Fruit fly (Drosophila melanogaster) whole organism, embryonic: Measurements from ENCODE around the gene Pdcd4.

Experiments used
- ATbp ChIP-seq: fragments of 200-800 bp; sonication (Bioruptor generic); optimal IDR thresholded peaks from 2 replicates; lab custom pipeline; 2017; ENCODE audit warnings: missing biosample characterization, mild to moderate bottlenecking, missing genetic modification characterization, missing genetic modification reagents
- Abd-B ChIP-seq: fragments of 200-800 bp; sonication (Bioruptor generic); optimal IDR thresholded peaks from 2 replicates; lab custom pipeline; 2018; ENCODE audit warnings: missing biosample characterization, mild to moderate bottlenecking, missing genetic modification characterization, moderate library complexity
- CG10462 ChIP-seq: fragments of 200-800 bp; sonication (Bioruptor generic); optimal IDR thresholded peaks from 2 replicates; lab custom pipeline; 2016; ENCODE audit warnings: missing biosample characterization, missing genetic modification characterization
- CG11456 ChIP-seq: fragments of 200-800 bp; sonication (Bioruptor generic); IDR thresholded peaks from 3 replicates; pipeline ENCODE4 v1.3.6; 2022; ENCODE audit warnings: missing biosample characterization, missing genetic modification characterization
- CG11504 ChIP-seq: fragments of 200-800 bp; sonication (Bioruptor generic); optimal IDR thresholded peaks from 3 replicates; lab custom pipeline; 2019; ENCODE audit warnings: missing biosample characterization, mild to moderate bottlenecking, missing genetic modification characterization, moderate library complexity
- CG11696 ChIP-seq: fragments of 200-800 bp; sonication (Bioruptor generic); IDR thresholded peaks from 2 replicates; pipeline ENCODE4 v1.3.6; 2022; ENCODE audit warnings: missing biosample characterization, missing genetic modification characterization
- CG12744 ChIP-seq: fragments of 200-800 bp; sonication (Bioruptor generic); optimal IDR thresholded peaks from 2 replicates; lab custom pipeline; 2016; ENCODE audit warnings: missing biosample characterization, missing genetic modification characterization
- CG13287 ChIP-seq: fragments of 200-800 bp; sonication (Bioruptor generic); IDR thresholded peaks from 2 replicates; pipeline ENCODE4 v1.3.6; 2022; ENCODE audit warnings: missing biosample characterization, missing genetic modification characterization; ENCODE audit not compliant: partially characterized antibody
- CG15073 ChIP-seq: fragments of 200-800 bp; sonication (Bioruptor generic); optimal IDR thresholded peaks from 2 replicates; lab custom pipeline; 2016; ENCODE audit warnings: missing biosample characterization, missing genetic modification characterization
- CG2120 ChIP-seq: fragments of 200-800 bp; sonication (Bioruptor generic); optimal IDR thresholded peaks from 3 replicates; lab custom pipeline; 2016; ENCODE audit warnings: missing biosample characterization, missing genetic modification characterization
- CG30020 ChIP-seq: fragments of 200-800 bp; optimal IDR thresholded peaks from 2 replicates; lab custom pipeline; 2019; ENCODE audit warnings: missing biosample characterization, mild to moderate bottlenecking, missing genetic modification characterization, moderate library complexity
- CG31388 ChIP-seq: fragments of 200-800 bp; sonication (Bioruptor generic); optimal IDR thresholded peaks from 2 replicates; lab custom pipeline; 2016; ENCODE audit warnings: missing biosample characterization, missing genetic modification characterization
- CG31441 ChIP-seq: fragments of 200-800 bp; sonication (Bioruptor generic); IDR thresholded peaks from 2 replicates; pipeline ENCODE4 v1.3.6; 2022; ENCODE audit warnings: missing biosample characterization, missing genetic modification characterization
- CG4282 ChIP-seq: fragments of 200-800 bp; sonication (Bioruptor generic); optimal IDR thresholded peaks from 2 replicates; lab custom pipeline; 2016; ENCODE audit warnings: missing biosample characterization, missing genetic modification characterization
- CG4617 ChIP-seq: fragments of 200-800 bp; sonication (Bioruptor generic); optimal IDR thresholded peaks from 3 replicates; lab custom pipeline; 2016; ENCODE audit warnings: missing biosample characterization, missing genetic modification characterization, borderline replicate concordance
- CG5953 ChIP-seq: fragments of 200-800 bp; sonication (Bioruptor generic); IDR thresholded peaks from 2 replicates; pipeline ENCODE4 v1.3.6; 2022; ENCODE audit warnings: missing biosample characterization, missing genetic modification characterization
- CG6254 ChIP-seq: fragments of 200-800 bp; sonication (Bioruptor generic); optimal IDR thresholded peaks from 3 replicates; lab custom pipeline; 2017; ENCODE audit warnings: mild to moderate bottlenecking, missing biosample characterization, missing genetic modification reagents, missing genetic modification characterization
- CG6654 ChIP-seq: fragments of 200-800 bp; sonication (Bioruptor generic); optimal IDR thresholded peaks from 2 replicates; lab custom pipeline; 2017; ENCODE audit warnings: missing biosample characterization, mild to moderate bottlenecking, missing genetic modification characterization
- CG7839 ChIP-seq: fragments of 200-800 bp; sonication (Bioruptor generic); optimal IDR thresholded peaks from 3 replicates; lab custom pipeline; 2018; ENCODE audit warnings: missing biosample characterization, mild to moderate bottlenecking, missing genetic modification characterization, moderate library complexity
- CG8089 ChIP-seq: fragments of 200-800 bp; sonication (Bioruptor generic); optimal IDR thresholded peaks from 3 replicates; lab custom pipeline; 2016; ENCODE audit warnings: missing biosample characterization, missing genetic modification characterization
- CG8765 ChIP-seq: fragments of 200-800 bp; sonication (Bioruptor generic); IDR thresholded peaks from 2 replicates; pipeline ENCODE4 v1.3.6; 2022; ENCODE audit warnings: missing biosample characterization, missing genetic modification characterization
- CG9932 ChIP-seq: fragments of 200-800 bp; sonication (Bioruptor generic); IDR thresholded peaks from 2 replicates; pipeline ENCODE4 v1.3.6; 2022; ENCODE audit warnings: missing biosample characterization, missing genetic modification characterization
- Dad ChIP-seq: fragments of 200-800 bp; sonication (Bioruptor generic); optimal IDR thresholded peaks from 3 replicates; lab custom pipeline; 2016; ENCODE audit warnings: missing biosample characterization, missing genetic modification characterization
- Elba2 ChIP-seq: fragments of 200-800 bp; sonication (Bioruptor generic); optimal IDR thresholded peaks from 3 replicates; lab custom pipeline; 2016; ENCODE audit warnings: missing biosample characterization, missing genetic modification characterization
- NK7.1 ChIP-seq: fragments of 200-800 bp; sonication (Bioruptor generic); optimal IDR thresholded peaks from 3 replicates; lab custom pipeline; 2016; ENCODE audit warnings: missing biosample characterization, missing genetic modification characterization
- Poxn ChIP-seq: fragments of 200-800 bp; sonication (Bioruptor generic); IDR thresholded peaks from 2 replicates; pipeline ENCODE4 v1.3.6; 2022; ENCODE audit warnings: missing biosample characterization, missing genetic modification characterization
- Sox102F ChIP-seq: fragments of 200-800 bp; sonication (Bioruptor generic); optimal IDR thresholded peaks from 2 replicates; lab custom pipeline; 2018; ENCODE audit warnings: missing biosample characterization, mild to moderate bottlenecking, missing genetic modification characterization, moderate library complexity
- abd-A ChIP-seq: fragments of 200-800 bp; sonication (Bioruptor generic); optimal IDR thresholded peaks from 3 replicates; lab custom pipeline; 2019; ENCODE audit warnings: missing biosample characterization, mild to moderate bottlenecking, missing genetic modification characterization, moderate library complexity
- ac ChIP-seq: fragments of 200-800 bp; sonication (Bioruptor generic); optimal IDR thresholded peaks from 3 replicates; lab custom pipeline; 2017; ENCODE audit warnings: missing biosample characterization, mild to moderate bottlenecking, missing genetic modification characterization
- amos ChIP-seq: fragments of 200-800 bp; sonication (Bioruptor generic); IDR thresholded peaks from 2 replicates; pipeline ENCODE4 v1.3.6; 2022; ENCODE audit warnings: missing biosample characterization, missing genetic modification characterization; ENCODE audit not compliant: partially characterized antibody
- caup ChIP-seq: fragments of 200-800 bp; sonication (Bioruptor generic); optimal IDR thresholded peaks from 3 replicates; lab custom pipeline; 2017; ENCODE audit warnings: missing biosample characterization, mild to moderate bottlenecking, missing genetic modification characterization, moderate library complexity; ENCODE audit not compliant: severe bottlenecking
- cg ChIP-seq: fragments of 200-800 bp; sonication (Bioruptor generic); optimal IDR thresholded peaks from 3 replicates; lab custom pipeline; 2019; ENCODE audit warnings: missing biosample characterization, mild to moderate bottlenecking, missing genetic modification characterization, moderate library complexity
- dmrt99B ChIP-seq: fragments of 200-800 bp; sonication (Bioruptor generic); optimal IDR thresholded peaks from 2 replicates; lab custom pipeline; 2018; ENCODE audit warnings: missing biosample characterization, mild to moderate bottlenecking, missing genetic modification characterization, moderate library complexity
- dpn ChIP-seq, 2 experiments: fragments of 200-800 bp; sonication (Bioruptor generic); optimal IDR thresholded peaks; 3 replicates each; lab custom pipeline; 2016; ENCODE audit warnings: missing biosample characterization in 2 of 2, missing genetic modification characterization in 2 of 2
- ewg ChIP-seq: fragments of 200-800 bp; sonication (Bioruptor generic); optimal IDR thresholded peaks from 3 replicates; lab custom pipeline; 2017; ENCODE audit warnings: mild to moderate bottlenecking, missing biosample characterization, missing genetic modification reagents, missing genetic modification characterization
- fru ChIP-seq: fragments of >200 bp; optimal IDR thresholded peaks from 2 replicates; lab custom pipeline; 2017
- gem ChIP-seq: fragments of 200-800 bp; sonication (Bioruptor generic); optimal IDR thresholded peaks from 2 replicates; lab custom pipeline; 2019; ENCODE audit warnings: missing biosample characterization, mild to moderate bottlenecking, missing genetic modification characterization, moderate library complexity
- gsb-n ChIP-seq: fragments of 200-800 bp; sonication (Bioruptor generic); optimal IDR thresholded peaks from 3 replicates; lab custom pipeline; 2018; ENCODE audit warnings: missing biosample characterization, mild to moderate bottlenecking, missing genetic modification characterization
- hbn ChIP-seq: fragments of 200-800 bp; sonication (Bioruptor generic); IDR thresholded peaks from 2 replicates; pipeline ENCODE4 v1.3.6; 2022; ENCODE audit warnings: missing biosample characterization, missing genetic modification characterization; ENCODE audit not compliant: partially characterized antibody
- insv ChIP-seq, 2 experiments: fragments of 200-800 bp; sonication (Bioruptor generic); optimal IDR thresholded peaks; 3 replicates each; lab custom pipeline; 2016 to 2018; ENCODE audit warnings: missing biosample characterization in 2 of 2, missing genetic modification characterization in 2 of 2
- lilli ChIP-seq: fragments of 200-800 bp; sonication (Bioruptor generic); optimal IDR thresholded peaks from 3 replicates; lab custom pipeline; 2016; ENCODE audit warnings: missing biosample characterization, missing genetic modification characterization
- nerfin-2 ChIP-seq: fragments of 200-800 bp; sonication (Bioruptor generic); IDR thresholded peaks from 2 replicates; pipeline ENCODE4 v1.3.6; 2022; ENCODE audit warnings: missing biosample characterization, missing genetic modification characterization; ENCODE audit not compliant: partially characterized antibody
- org-1 ChIP-seq: fragments of 200-800 bp; sonication (Bioruptor generic); optimal IDR thresholded peaks from 2 replicates; lab custom pipeline; 2017; ENCODE audit warnings: missing biosample characterization, missing genetic modification characterization
- pb ChIP-seq: fragments of 200-800 bp; sonication (Bioruptor generic); optimal IDR thresholded peaks from 3 replicates; lab custom pipeline; 2016; ENCODE audit warnings: missing biosample characterization, missing genetic modification characterization
- peb ChIP-seq: fragments of 200-800 bp; sonication (Bioruptor generic); IDR thresholded peaks from 2 replicates; pipeline ENCODE4 v1.3.6; 2022; ENCODE audit warnings: missing biosample characterization, missing genetic modification characterization
- sens ChIP-seq: fragments of 200-800 bp; sonication (Bioruptor generic); peaks from one replicate; lab custom pipeline; 2016; ENCODE audit warnings: missing biosample characterization, missing genetic modification characterization
- sob ChIP-seq: fragments of 200-800 bp; sonication (Bioruptor generic); IDR thresholded peaks from 2 replicates; pipeline ENCODE4 v1.3.6; 2022; ENCODE audit warnings: missing biosample characterization, missing genetic modification characterization
- sr ChIP-seq: fragments of 200-800 bp; sonication (Bioruptor generic); IDR thresholded peaks from 3 replicates; pipeline ENCODE4 v1.3.6; 2022; ENCODE audit warnings: missing biosample characterization, missing genetic modification characterization
- tin ChIP-seq: fragments of 200-800 bp; sonication (Bioruptor generic); optimal IDR thresholded peaks from 3 replicates; lab custom pipeline; 2016; ENCODE audit warnings: missing biosample characterization, missing genetic modification characterization
- wek ChIP-seq: fragments of 200-800 bp; sonication (Bioruptor generic); optimal IDR thresholded peaks from 3 replicates; lab custom pipeline; 2018; ENCODE audit warnings: missing biosample characterization, mild to moderate bottlenecking, missing genetic modification characterization, moderate library complexity
- wor ChIP-seq: fragments of 200-800 bp; sonication (Bioruptor generic); IDR thresholded peaks from 2 replicates; pipeline ENCODE4 v1.3.6; 2022; ENCODE audit warnings: missing biosample characterization, missing genetic modification characterization

The Pdcd4 gene

dm6 chrX:13755152-13755557, at the start of gene Pdcd4:
Gene Pdcd4 (minus strand): TSS chrX:13755406.
- TF ChIP-seq Elba2 (GFP tag; lab: Kevin White, UChicago) (no peak), ewg (GFP tag; lab: Kevin White, UChicago) (no peak), Dad (GFP tag; lab: Kevin White, UChicago) (no peak), caup (GFP tag; lab: Kevin White, UChicago) (peak; percentile 57), Abd-B (GFP tag; lab: Kevin White, UChicago) (no peak), fru (lab: Kevin White, UChicago) (no peak), tin (GFP tag; lab: Kevin White, UChicago) (no peak), peb (no peak), CG15073 (GFP tag; lab: Kevin White, UChicago) (no peak), CG5953 (GFP tag; lab: Robert Waterston, UW) (no peak), Sox102F (GFP tag; lab: Kevin White, UChicago) (no peak), CG9932 (no peak), CG2120 (peak; percentile 18), sens (GFP tag; lab: Kevin White, UChicago) (peak; percentile 87), sob (no peak; the same call in 1 of the 2 replicates), CG8089 (GFP tag; lab: Kevin White, UChicago) (no peak), CG12744 (GFP tag; lab: Kevin White, UChicago) (peak; percentile 26), CG11696 (GFP tag; lab: Robert Waterston, UW) (no peak), lilli (no peak), CG30020 (tag; lab: Kevin White, UChicago) (no peak), org-1 (GFP tag; lab: Kevin White, UChicago) (no peak), CG6254 (GFP tag; lab: Kevin White, UChicago) (no peak), gsb-n (tag; lab: Kevin White, UChicago) (no peak), dpn (GFP tag; optimal IDR thresholded peaks at IDR 0.05; lab: Kevin White, UChicago) (peak in 1 of 2 experiments; percentile 7), CG4617 (no peak), CG7839 (peak; percentile 26), CG8765 (GFP tag; lab: Robert Waterston, UW) (no peak), wek (GFP tag; lab: Kevin White, UChicago) (peak; percentile 24), CG31441 (GFP tag; lab: Robert Waterston, UW) (no peak), ATbp (GFP tag; lab: Kevin White, UChicago) (no peak), sr (GFP tag; lab: Robert Waterston, UW) (0 out of 3 replicates have a peak, but pooled peaks have one; percentile 9), hbn (GFP tag; lab: Robert Waterston, UW) (no peak), CG6654 (GFP tag; lab: Kevin White, UChicago) (no peak), insv (GFP tag; optimal IDR thresholded peaks at IDR 0.05; lab: Kevin White, UChicago) (peak in 1 of 2 experiments; percentile 1), abd-A (tag; lab: Kevin White, UChicago) (peak; percentile 32), nerfin-2 (GFP tag; lab: Robert Waterston, UW) (0 out of 2 replicates have a peak, but pooled peaks have one; percentile 50), Poxn (GFP tag; lab: Robert Waterston, UW) (no peak), CG11456 (GFP tag; lab: Robert Waterston, UW) (no peak), CG4282 (peak; percentile 43), pb (GFP tag; lab: Kevin White, UChicago) (peak; percentile 10), CG13287 (GFP tag; lab: Robert Waterston, UW) (peak; percentile 17; the same call in 1 of the 2 replicates), CG31388 (GFP tag; lab: Kevin White, UChicago) (no peak), wor (GFP tag; lab: Robert Waterston, UW) (no peak), CG10462 (no peak), dmrt99B (tag; lab: Kevin White, UChicago) (no peak), NK7.1 (GFP tag; lab: Kevin White, UChicago) (no peak), CG11504 (tag; lab: Kevin White, UChicago) (peak; percentile 7), ac (GFP tag; lab: Kevin White, UChicago) (no peak), gem (tag; lab: Kevin White, UChicago) (no peak), cg (GFP tag; lab: Kevin White, UChicago) (peak; percentile 47), amos (GFP tag; lab: Robert Waterston, UW) (no peak; the same call in 1 of the 2 replicates)
